Worm (Caenorhabditis elegans): Measurements from ENCODE around the gene R148.5.

ce11 chrIII:3171382-3171781, 5.9 kb downstream of the R148.5 start, which contains the start of gene R148.4:
- TF ChIP-seq dao-5 (tag; optimal IDR thresholded peaks at IDR 0.05) (no peak), him-1 (tag; optimal IDR thresholded peaks at IDR 0.05) (no peak), W03F9.2 (tag; optimal IDR thresholded peaks at IDR 0.05) (no peak)
